Comparison of ENCODE assay signal across 1 fruit fly cellular context in genomic region chr3L:802700-803273, dm6.
TF ChIP-seq lines count a peak whose summit lies in the region.

No protein-coding gene starts in this region.

TF ChIP-seq in whole organism, embryonic, 481 proteins besides CTCF, POLR2A, EP300 and RAD21 (continued from another document):
- TF ChIP-seq Usf (GFP tag; optimal IDR thresholded peaks at IDR 0.05; lab: Kevin White, UChicago) (peak; percentile 58), kni (GFP tag; optimal IDR thresholded peaks at IDR 0.05; lab: Kevin White, UChicago) (peak; percentile 39), jumu (GFP tag; optimal IDR thresholded peaks at IDR 0.05; lab: Kevin White, UChicago) (peak; percentile 94), Gsc (GFP tag; IDR thresholded peaks at IDR 0.05; lab: Robert Waterston, UW) (peak; percentile 77), CG15011 (GFP tag; optimal IDR thresholded peaks at IDR 0.05; lab: Kevin White, UChicago) (peak; percentile 76), Dip3 (GFP tag; optimal IDR thresholded peaks at IDR 0.05; lab: Kevin White, UChicago) (peak; percentile 82), ftz-f1 (GFP tag; optimal IDR thresholded peaks at IDR 0.05; lab: Kevin White, UChicago) (no peak), CG18262 (tag; optimal IDR thresholded peaks at IDR 0.05; lab: Kevin White, UChicago) (peak; percentile 80), CoRest (tag; optimal IDR thresholded peaks at IDR 0.05; lab: Kevin White, UChicago) (peak; percentile 86), CG12769 (tag; optimal IDR thresholded peaks at IDR 0.05; lab: Kevin White, UChicago) (peak; percentile 96), Nf-YB (GFP tag; optimal IDR thresholded peaks at IDR 0.05; lab: Kevin White, UChicago) (peak; percentile 55), CG32767 (GFP tag; IDR thresholded peaks at IDR 0.05; lab: Robert Waterston, UW) (peak; percentile 80), Fer1 (GFP tag; optimal IDR thresholded peaks at IDR 0.05; lab: Kevin White, UChicago) (peak; percentile 90), aop (GFP tag; IDR thresholded peaks at IDR 0.05; lab: Robert Waterston, UW) (peak; percentile 80), CG4282 (GFP tag; optimal IDR thresholded peaks at IDR 0.05; lab: Kevin White, UChicago) (peak; percentile 54), wor (GFP tag; IDR thresholded peaks at IDR 0.05; lab: Robert Waterston, UW) (peak; percentile 78), CG14050 (GFP tag; IDR thresholded peaks at IDR 0.05; lab: Robert Waterston, UW) (peak; percentile 86), sqz (GFP tag; optimal IDR thresholded peaks at IDR 0.05; lab: Kevin White, UChicago) (peak; percentile 62), Trl (optimal IDR thresholded peaks at IDR 0.05; lab: Kevin White, UChicago) (no peak), Trl (GFP tag; optimal IDR thresholded peaks at IDR 0.05; lab: Kevin White, UChicago) (peak; percentile 87), Gug (GFP tag; IDR thresholded peaks at IDR 0.05; lab: Robert Waterston, UW) (peak; percentile 94), gcm (GFP tag; optimal IDR thresholded peaks at IDR 0.05; lab: Kevin White, UChicago) (peak; percentile 85), CG4730 (GFP tag; IDR thresholded peaks at IDR 0.05; lab: Robert Waterston, UW) (peak; percentile 74), Drgx (GFP tag; IDR thresholded peaks at IDR 0.05; lab: Robert Waterston, UW) (peak; percentile 96), CG10267 (tag; optimal IDR thresholded peaks at IDR 0.05; lab: Kevin White, UChicago) (peak; percentile 69), Sry-β (GFP tag; optimal IDR thresholded peaks at IDR 0.05; lab: Kevin White, UChicago) (peak; percentile 2), CG3847 (GFP tag; IDR thresholded peaks at IDR 0.05; lab: Robert Waterston, UW) (peak; percentile 87), chinmo (GFP tag; IDR thresholded peaks at IDR 0.05; lab: Robert Waterston, UW; ENCODE audit: partially characterized antibody) (no peak), CG9727 (GFP tag; optimal IDR thresholded peaks at IDR 0.05; lab: Kevin White, UChicago) (peak; percentile 74), CG7372 (GFP tag; IDR thresholded peaks at IDR 0.05; lab: Robert Waterston, UW) (peak; percentile 84), Ravus (GFP tag; IDR thresholded peaks at IDR 0.05; lab: Robert Waterston, UW) (peak; percentile 49), vnd (GFP tag; IDR thresholded peaks at IDR 0.05; lab: Robert Waterston, UW; ENCODE audit: partially characterized antibody) (no peak), Max (GFP tag; optimal IDR thresholded peaks at IDR 0.05; lab: Kevin White, UChicago) (peak; percentile 77)
